Worm (Caenorhabditis elegans) whole organism, midembryonic: ENCODE measurements around the gene fbxb-50.

ENCODE experiments used
- T22C8.4 ChIP-seq: fragments of 200-800 bp; sonication (Bioruptor generic); IDR thresholded peaks from 2 replicates; pipeline ENCODE4 v1.3.6; 2022; ENCODE audit warnings: missing genetic modification characterization, missing compliant biosample characterization
- cog-1 ChIP-seq: sonication (generic microtip); optimal IDR thresholded peaks from 2 replicates; lab custom pipeline; 2016; ENCODE audit warnings: missing genetic modification characterization, missing compliant biosample characterization
- flt-1 ChIP-seq: fragments of 200-800 bp; sonication (Bioruptor generic); IDR thresholded peaks from 2 replicates; pipeline ENCODE4 v1.3.6; 2022; ENCODE audit warnings: missing genetic modification characterization, missing compliant biosample characterization
- klf-2 ChIP-seq: fragments of 200-800 bp; sonication (Bioruptor generic); conservative IDR thresholded peaks from 2 replicates; pipeline ENCODE4 v1.3.6; 2022; ENCODE audit warnings: missing genetic modification reagents, missing genetic modification characterization, missing compliant biosample characterization
- med-1 ChIP-seq: sonication (generic microtip); optimal IDR thresholded peaks from 2 replicates; lab custom pipeline; 2017; ENCODE audit warnings: missing genetic modification characterization, mild to moderate bottlenecking, missing compliant biosample characterization, antibody characterized with exemption, missing genetic modification reagents; ENCODE audit not compliant: insufficient read depth
- ref-1 ChIP-seq: fragments of 200-800 bp; sonication (Bioruptor generic); conservative IDR thresholded peaks from 2 replicates; pipeline ENCODE4 v1.3.6; 2022; ENCODE audit warnings: missing genetic modification reagents, missing genetic modification characterization, missing compliant biosample characterization
- tab-1 ChIP-seq: fragments of 200-800 bp; sonication (Bioruptor generic); IDR thresholded peaks from 2 replicates; pipeline ENCODE4 v1.3.6; 2022; ENCODE audit warnings: missing genetic modification characterization, missing compliant biosample characterization
- ztf-23 ChIP-seq: fragments of 200-800 bp; sonication (Bioruptor generic); IDR thresholded peaks from 2 replicates; pipeline ENCODE4 v1.3.6; 2022; ENCODE audit warnings: missing genetic modification reagents, missing genetic modification characterization, missing compliant biosample characterization
- ztf-29 ChIP-seq: fragments of 200-800 bp; sonication (Bioruptor generic); IDR thresholded peaks from 2 replicates; pipeline ENCODE4 v1.3.6; 2022; ENCODE audit warnings: missing genetic modification reagents, missing genetic modification characterization, missing compliant biosample characterization

The fbxb-50 gene

ce11 chrII:1605010-1605409 lies 48.8 kb downstream of the fbxb-50 start:
- no peak for TF ChIP-seq ref-1 (GFP tag; lab: Robert Waterston, UW)
- no peak for TF ChIP-seq klf-2
- no peak for TF ChIP-seq ztf-23 (GFP tag; lab: Robert Waterston, UW)
- TF ChIP-seq med-1 (GFP tag; lab: Kevin White, UChicago) = no peak
- TF ChIP-seq flt-1 (GFP tag; lab: Robert Waterston, UW) = no peak
- no peak for TF ChIP-seq cog-1 (tag; lab: Kevin White, UChicago)
- no peak for TF ChIP-seq ztf-29 (GFP tag; lab: Robert Waterston, UW)
- TF ChIP-seq tab-1 (GFP tag; lab: Robert Waterston, UW) = no peak
- no peak for TF ChIP-seq T22C8.4 (GFP tag; lab: Robert Waterston, UW)

- TF ChIP-seq ref-1 (GFP tag; lab: Robert Waterston, UW) = no peak
- TF ChIP-seq cog-1 (tag; lab: Kevin White, UChicago) = no peak
- TF ChIP-seq ztf-23 (GFP tag; lab: Robert Waterston, UW) = no peak
- TF ChIP-seq klf-2 = no peak
- TF ChIP-seq med-1 (GFP tag; lab: Kevin White, UChicago) = no peak
- TF ChIP-seq T22C8.4 (GFP tag; lab: Robert Waterston, UW) = no peak
- TF ChIP-seq tab-1 (GFP tag; lab: Robert Waterston, UW) = no peak
- no peak for TF ChIP-seq flt-1 (GFP tag; lab: Robert Waterston, UW)
- no peak for TF ChIP-seq ztf-29 (GFP tag; lab: Robert Waterston, UW)
Observed at ce11 chrII:1606079-1606478, 49.8 kb downstream of the fbxb-50 start, which contains the start of gene bath-33. Gene bath-33, minus strand, starts transcription at chrII:1606179.
